Worm (Caenorhabditis elegans) whole organism, midembryonic: ENCODE data around the gene aqp-4.

Experiments
- T22C8.4 ChIP-seq: fragments of 200-800 bp; sonication (Bioruptor generic); IDR thresholded peaks from 2 replicates; pipeline ENCODE4 v1.3.6; 2022; ENCODE audit warnings: missing genetic modification characterization, missing compliant biosample characterization
- med-1 ChIP-seq: sonication (generic microtip); optimal IDR thresholded peaks from 2 replicates; lab custom pipeline; 2017; ENCODE audit warnings: missing genetic modification characterization, mild to moderate bottlenecking, missing compliant biosample characterization, antibody characterized with exemption, missing genetic modification reagents; ENCODE audit not compliant: insufficient read depth
- ref-1 ChIP-seq: fragments of 200-800 bp; sonication (Bioruptor generic); conservative IDR thresholded peaks from 2 replicates; pipeline ENCODE4 v1.3.6; 2022; ENCODE audit warnings: missing genetic modification reagents, missing genetic modification characterization, missing compliant biosample characterization

ce11 chrV:9692109-9692581 lies 45.2 kb upstream of the aqp-4 start, which contains the start of gene ztf-9:
- TF ChIP-seq med-1 (GFP tag; lab: Kevin White, UChicago) (no peak), T22C8.4 (GFP tag; lab: Robert Waterston, UW) (no peak), ref-1 (GFP tag; lab: Robert Waterston, UW) (no peak)
